Worm (Caenorhabditis elegans) whole organism, early embryonic: Measurements from ENCODE around the gene cya-1.
A peak's percentile ranks its signal among the peaks of the same experiment; 100 is the strongest.

Experiments
- B0310.2 ChIP-seq: sonication (generic microtip); optimal IDR thresholded peaks from 2 replicates; lab custom pipeline; 2016; ENCODE audit warnings: mild to moderate bottlenecking, missing genetic modification characterization, missing compliant biosample characterization
- F13C5.2 ChIP-seq: sonication (generic microtip); optimal IDR thresholded peaks from 2 replicates; lab custom pipeline; 2017; ENCODE audit warnings: mild to moderate bottlenecking, missing genetic modification characterization, inconsistent platforms, missing compliant biosample characterization
- ama-1 ChIP-seq: fragments of 150-350 bp; optimal IDR thresholded peaks from 2 replicates; lab custom pipeline; 2014
- hmbx-1 ChIP-seq: sonication (generic microtip); optimal IDR thresholded peaks from 2 replicates; lab custom pipeline; 2016; ENCODE audit warnings: mild to moderate bottlenecking, missing genetic modification characterization, missing compliant biosample characterization
- hmg-4 ChIP-seq: fragments of 200-800 bp; sonication (Bioruptor generic); optimal IDR thresholded peaks from 2 replicates; lab custom pipeline; 2018; ENCODE audit warnings: mild to moderate bottlenecking, missing genetic modification characterization, missing compliant biosample characterization
- hnd-1 ChIP-seq: sonication (generic microtip); optimal IDR thresholded peaks from 2 replicates; lab custom pipeline; 2016; ENCODE audit warnings: missing genetic modification characterization, missing compliant biosample characterization
- scrt-1 ChIP-seq: fragments of 200-800 bp; sonication (Bioruptor generic); IDR thresholded peaks from 2 replicates; pipeline ENCODE4 v1.3.6; 2022; ENCODE audit warnings: missing genetic modification characterization, missing compliant biosample characterization
- tbx-37 ChIP-seq: fragments of 200-800 bp; sonication (Bioruptor generic); conservative IDR thresholded peaks from 2 replicates; pipeline ENCODE4 v1.3.6; 2022; ENCODE audit warnings: missing genetic modification reagents, missing genetic modification characterization, missing compliant biosample characterization
- tra-4 ChIP-seq: sonication (generic microtip); optimal IDR thresholded peaks from 2 replicates; lab custom pipeline; 2017; ENCODE audit warnings: missing genetic modification characterization, missing compliant biosample characterization

DNA sequence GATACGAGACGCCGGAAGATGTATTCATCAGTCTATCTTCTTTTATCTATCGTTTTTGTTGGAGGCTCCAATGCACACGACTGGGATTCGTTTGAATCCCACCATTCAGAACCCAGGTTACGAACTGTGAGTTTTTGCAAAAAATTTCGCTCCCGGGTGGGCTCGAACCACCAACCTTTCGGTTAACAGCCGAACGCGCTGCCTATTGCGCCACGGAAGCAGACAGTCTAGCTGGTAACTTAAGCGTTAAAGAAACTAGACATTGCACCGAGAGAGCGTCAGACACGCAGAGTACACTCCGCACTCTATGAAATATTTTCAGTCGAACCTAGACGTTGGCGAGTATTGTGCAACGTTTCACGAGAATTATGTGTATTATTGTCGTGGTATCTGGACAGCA is 5.0 kb downstream of the cya-1 start:
- peak; percentile 73 for TF ChIP-seq B0310.2 (tag; lab: Kevin White, UChicago)
- TF ChIP-seq ama-1 (lab: Kevin White, UChicago), result no peak
- peak; percentile 87 for TF ChIP-seq scrt-1 (GFP tag; lab: Robert Waterston, UW)
- peak; percentile 76 for TF ChIP-seq tbx-37 (GFP tag; lab: Robert Waterston, UW)
- TF ChIP-seq hmbx-1, result peak; percentile 20
- TF ChIP-seq hmg-4 (GFP tag; lab: Kevin White, UChicago), result peak; percentile 80
- peak; percentile 37 for TF ChIP-seq tra-4
- TF ChIP-seq F13C5.2 (tag; lab: Kevin White, UChicago), result peak; percentile 18
- peak; percentile 77 for TF ChIP-seq hnd-1
